Worm (Caenorhabditis elegans) whole organism, late embryonic: ENCODE data around the gene che-10.

Experiments
- F13H6.1 ChIP-seq: sonication (generic microtip); optimal IDR thresholded peaks from 2 replicates; lab custom pipeline; 2016; ENCODE audit warnings: missing genetic modification characterization, missing compliant biosample characterization
- K02D7.2 ChIP-seq: sonication (generic microtip); optimal IDR thresholded peaks from 2 replicates; lab custom pipeline; 2017; ENCODE audit warnings: mild to moderate bottlenecking, missing genetic modification characterization, missing compliant biosample characterization
- K09A11.1 ChIP-seq: sonication (generic microtip); optimal IDR thresholded peaks from 2 replicates; lab custom pipeline; 2017; ENCODE audit warnings: antibody characterized with exemption, mild to moderate bottlenecking, missing genetic modification characterization, missing compliant biosample characterization; ENCODE audit not compliant: insufficient read depth
- T23F11.4 ChIP-seq: fragments of 200-800 bp; sonication (Bioruptor generic); optimal IDR thresholded peaks from 2 replicates; lab custom pipeline; 2018; ENCODE audit warnings: mild to moderate bottlenecking, missing genetic modification characterization, missing compliant biosample characterization
- ahr-1 ChIP-seq: sonication (generic microtip); optimal IDR thresholded peaks from 2 replicates; lab custom pipeline; 2016; ENCODE audit warnings: missing genetic modification characterization, missing compliant biosample characterization
- ama-1 ChIP-seq: fragments of 150-350 bp; optimal IDR thresholded peaks from 2 replicates; lab custom pipeline; 2014
- ceh-2 ChIP-seq: sonication (generic microtip); optimal IDR thresholded peaks from 2 replicates; lab custom pipeline; 2016; ENCODE audit warnings: missing genotype, missing genetic modification characterization, missing compliant biosample characterization
- ceh-30 ChIP-seq: fragments of 150-350 bp; optimal IDR thresholded peaks from 2 replicates; lab custom pipeline; 2014; ENCODE audit warnings: missing biosample characterization, missing genetic modification characterization
- ceh-31 ChIP-seq: sonication (generic microtip); optimal IDR thresholded peaks from 2 replicates; lab custom pipeline; 2016; ENCODE audit warnings: missing genetic modification characterization, missing compliant biosample characterization
- ceh-48 ChIP-seq: sonication (generic microtip); optimal IDR thresholded peaks from 2 replicates; lab custom pipeline; 2016; ENCODE audit warnings: missing genetic modification characterization, inconsistent platforms, missing compliant biosample characterization
- che-1 ChIP-seq: sonication (generic microtip); optimal IDR thresholded peaks from 2 replicates; lab custom pipeline; 2016; ENCODE audit warnings: mild to moderate bottlenecking, missing genetic modification characterization, missing compliant biosample characterization
- eyg-1 ChIP-seq: sonication (generic microtip); optimal IDR thresholded peaks from 2 replicates; lab custom pipeline; 2016; ENCODE audit warnings: missing genotype, missing genetic modification characterization, missing compliant biosample characterization
- fax-1 ChIP-seq: sonication (generic microtip); optimal IDR thresholded peaks from 2 replicates; lab custom pipeline; 2016; ENCODE audit warnings: missing genotype, missing genetic modification characterization, missing compliant biosample characterization
- fkh-10 ChIP-seq: fragments of 150-350 bp; optimal IDR thresholded peaks from 2 replicates; lab custom pipeline; 2014; ENCODE audit warnings: missing biosample characterization, missing genetic modification reagents, missing genetic modification characterization
- gmeb-2 ChIP-seq: sonication (generic microtip); optimal IDR thresholded peaks from 2 replicates; lab custom pipeline; 2016; ENCODE audit warnings: missing genetic modification characterization, inconsistent platforms, missing compliant biosample characterization
- hlh-30 ChIP-seq: sonication (generic microtip); optimal IDR thresholded peaks from 2 replicates; lab custom pipeline; 2017; ENCODE audit warnings: antibody characterized with exemption, missing genetic modification characterization, missing compliant biosample characterization; ENCODE audit not compliant: insufficient read depth
- hlh-6 ChIP-seq: sonication (generic microtip); optimal IDR thresholded peaks from 2 replicates; lab custom pipeline; 2016; ENCODE audit warnings: missing genotype, missing genetic modification characterization, missing compliant biosample characterization
- hlh-8 ChIP-seq: sonication (generic microtip); optimal IDR thresholded peaks from 2 replicates; lab custom pipeline; 2016; ENCODE audit warnings: missing genotype, missing genetic modification characterization, missing compliant biosample characterization
- lin-11 ChIP-seq: fragments of 200-800 bp; sonication (Bioruptor generic); optimal IDR thresholded peaks from 2 replicates; lab custom pipeline; 2018; ENCODE audit warnings: mild to moderate bottlenecking, missing genetic modification characterization, missing compliant biosample characterization
- madf-2 ChIP-seq: sonication (generic microtip); optimal IDR thresholded peaks from 2 replicates; lab custom pipeline; 2017; ENCODE audit warnings: missing genetic modification characterization, missing compliant biosample characterization
- nfya-1 ChIP-seq: sonication (generic microtip); optimal IDR thresholded peaks from 2 replicates; lab custom pipeline; 2017; ENCODE audit warnings: missing genetic modification characterization, mild to moderate bottlenecking, missing compliant biosample characterization, antibody characterized with exemption, moderate library complexity
- nhr-11 ChIP-seq: fragments of 150-350 bp; optimal IDR thresholded peaks from 2 replicates; lab custom pipeline; 2014; ENCODE audit warnings: missing biosample characterization, missing genetic modification characterization
- pat-9 ChIP-seq: fragments of 200-800 bp; sonication (Bioruptor generic); optimal IDR thresholded peaks from 2 replicates; lab custom pipeline; 2018; ENCODE audit warnings: mild to moderate bottlenecking, missing genetic modification characterization, moderate library complexity, missing compliant biosample characterization
- pha-4 ChIP-seq: fragments of 150-350 bp; optimal IDR thresholded peaks from 2 replicates; lab custom pipeline; 2018; ENCODE audit warnings: missing biosample characterization, missing genetic modification reagents, missing genetic modification characterization
- pros-1 ChIP-seq: fragments of 150-350 bp; optimal IDR thresholded peaks from 2 replicates; lab custom pipeline; 2014; ENCODE audit warnings: missing biosample characterization, missing genetic modification reagents, missing genetic modification characterization
- rnt-1 ChIP-seq: sonication (generic microtip); optimal IDR thresholded peaks from 2 replicates; lab custom pipeline; 2016; ENCODE audit warnings: missing genetic modification characterization, missing compliant biosample characterization
- sox-4 ChIP-seq: sonication (generic microtip); optimal IDR thresholded peaks from 2 replicates; lab custom pipeline; 2017; ENCODE audit warnings: mild to moderate bottlenecking, missing genetic modification characterization, inconsistent platforms, missing compliant biosample characterization
- ttx-3 ChIP-seq: sonication (generic microtip); optimal IDR thresholded peaks from 2 replicates; lab custom pipeline; 2016; ENCODE audit warnings: missing genetic modification reagents, missing genetic modification characterization, missing compliant biosample characterization
- unc-42 ChIP-seq: sonication (generic microtip); optimal IDR thresholded peaks from 2 replicates; lab custom pipeline; 2016; ENCODE audit warnings: missing genotype, missing genetic modification characterization, missing compliant biosample characterization
- ztf-16 ChIP-seq: sonication (generic microtip); optimal IDR thresholded peaks from 2 replicates; lab custom pipeline; 2017; ENCODE audit warnings: missing genetic modification characterization, missing compliant biosample characterization

Gene che-10

DNA sequence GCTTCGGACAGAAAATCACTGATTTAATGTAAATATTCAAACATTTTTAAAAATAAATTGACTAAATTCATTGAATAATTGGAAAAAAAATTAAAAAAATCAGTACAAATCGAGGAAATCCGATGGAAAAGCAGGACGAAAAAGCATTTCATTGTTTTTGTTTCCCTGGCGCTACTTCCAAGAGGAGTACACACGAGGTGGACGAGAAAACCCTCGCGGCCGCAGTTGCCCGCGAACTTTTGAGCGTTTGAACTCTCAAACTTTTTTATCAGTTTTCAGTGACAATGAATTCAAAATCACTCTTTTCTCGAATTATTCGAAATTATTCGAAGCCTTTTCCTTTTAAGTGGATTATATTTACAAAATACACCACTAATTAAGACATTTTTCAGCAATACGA lies 35.1 kb downstream of the che-10 start, which contains the start of gene F35D11.4 (continued):
- TF ChIP-seq F13H6.1 (tag; lab: Kevin White, UChicago), result peak; percentile 5
- TF ChIP-seq T23F11.4, result no peak
- TF ChIP-seq K02D7.2 (tag; lab: Kevin White, UChicago), result no peak
- TF ChIP-seq pha-4 (tag; lab: Kevin White, UChicago), result no peak
- peak; percentile 85 for TF ChIP-seq hlh-8 (tag; lab: Kevin White, UChicago)
- TF ChIP-seq unc-42 (tag; lab: Kevin White, UChicago), result no peak
- peak; percentile 94 for TF ChIP-seq ceh-31
- TF ChIP-seq ttx-3 (tag; lab: Kevin White, UChicago), result peak; percentile 10
- TF ChIP-seq ztf-16 (tag; lab: Kevin White, UChicago), result no peak
- TF ChIP-seq, all 69 proteins: peak for 21

DNA sequence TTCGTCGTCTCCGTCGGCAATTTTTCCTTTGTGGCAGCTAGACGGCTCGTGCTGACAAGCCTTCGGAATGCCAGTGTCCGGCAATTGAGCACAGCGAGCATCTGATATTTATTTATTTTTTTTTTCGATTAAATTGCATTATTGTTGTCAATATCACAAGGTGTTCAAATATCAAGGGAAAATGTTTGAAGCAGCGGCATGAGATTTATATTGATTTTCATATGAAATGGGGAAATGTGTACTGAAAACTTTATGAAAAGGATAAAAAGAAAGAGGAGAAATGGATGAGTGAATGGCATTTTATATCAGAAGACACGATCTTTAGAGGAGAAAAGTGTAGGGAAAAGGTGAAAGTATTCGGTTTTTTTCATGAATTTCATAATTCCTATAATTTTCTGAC lies 35.6 kb downstream of the che-10 start, which contains the start of gene coa-3:
coa-3 (minus strand) TSS at position 101 of the 400 bp plus-strand sequence.
- TF ChIP-seq pha-4 (tag; lab: Kevin White, UChicago), result no peak
- no peak for TF ChIP-seq madf-2
- TF ChIP-seq hlh-30 (tag; lab: Kevin White, UChicago), result no peak
- no peak for TF ChIP-seq nfya-1 (tag; lab: Kevin White, UChicago)
- TF ChIP-seq K09A11.1 (tag; lab: Kevin White, UChicago), result no peak
- TF ChIP-seq eyg-1 (tag; lab: Kevin White, UChicago), result no peak
- no peak for TF ChIP-seq pat-9 (tag; lab: Kevin White, UChicago)
- no peak for TF ChIP-seq ahr-1 (tag; lab: Kevin White, UChicago)

DNA sequence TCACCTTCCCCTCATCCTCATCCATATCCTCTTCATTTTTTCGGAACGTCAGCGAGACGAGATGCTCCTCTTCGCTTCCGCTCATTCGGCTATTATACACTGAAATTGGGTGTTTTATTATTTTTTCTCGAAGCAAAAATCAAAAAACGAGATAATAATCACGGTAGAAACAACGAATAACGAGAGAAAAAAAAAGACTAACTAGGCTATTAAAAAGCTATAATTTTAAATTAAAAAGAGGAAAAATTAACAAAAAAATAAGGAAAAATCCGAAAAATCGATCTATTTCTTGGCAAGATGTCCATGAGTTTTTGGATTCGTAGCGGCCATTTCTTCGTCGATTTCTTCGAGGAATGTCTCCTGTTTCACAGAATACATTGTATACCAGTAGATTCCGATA lies 36.9 kb downstream of the che-10 start, which contains the start of gene ipla-1:
ipla-1 (minus strand) TSS at position 101 of the 400 bp plus-strand sequence.
- TF ChIP-seq fax-1 (no peak), fkh-10 (GFP tag; lab: Kevin White, UChicago) (no peak), ama-1 (lab: Kevin White, UChicago) (no peak), ceh-48 (tag; lab: Kevin White, UChicago) (no peak), eyg-1 (tag; lab: Kevin White, UChicago) (no peak), K09A11.1 (tag; lab: Kevin White, UChicago) (no peak), pat-9 (tag; lab: Kevin White, UChicago) (no peak)

DNA sequence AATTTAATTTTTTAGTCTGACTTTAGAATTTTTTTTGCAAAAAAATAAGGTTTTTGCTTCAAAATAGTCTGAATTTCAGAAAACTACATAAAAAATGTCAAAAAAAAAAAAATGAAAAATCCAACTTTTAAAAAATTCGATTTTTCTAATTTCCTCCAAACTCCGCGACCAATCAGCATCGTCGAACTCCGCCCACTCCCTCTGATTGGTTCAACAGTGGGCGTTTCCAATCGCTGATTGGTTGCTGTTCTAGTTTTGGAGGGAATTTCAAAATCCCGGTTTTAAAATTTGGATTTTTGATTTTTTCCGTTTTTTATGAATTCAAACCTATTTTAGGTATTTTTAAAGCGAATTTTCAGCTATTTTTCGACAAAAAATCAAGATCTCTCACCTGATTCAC lies 37.3 kb downstream of the che-10 start:
- TF ChIP-seq rnt-1 (tag; lab: Kevin White, UChicago) (no peak), nfya-1 (tag; lab: Kevin White, UChicago) (peak; percentile 84)

DNA sequence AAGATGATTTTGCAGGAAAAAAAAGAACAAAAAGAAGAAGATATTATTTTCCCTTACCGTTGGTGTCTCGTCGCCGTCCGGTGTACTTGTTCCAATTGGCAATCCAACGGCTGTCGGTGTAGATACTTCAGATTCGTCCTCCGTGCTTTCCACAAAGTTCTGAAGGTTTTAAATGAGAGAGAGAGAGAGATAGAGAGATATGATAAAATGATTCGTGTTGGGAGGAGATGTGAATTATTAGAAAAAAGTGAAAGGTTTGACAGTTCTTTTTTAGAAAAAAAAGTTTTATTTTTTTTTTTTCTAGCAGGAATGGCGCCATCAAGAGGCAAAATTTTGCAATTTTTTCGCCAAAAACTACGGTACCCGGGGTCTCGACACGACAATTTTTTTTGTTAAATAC lies 37.9 kb downstream of the che-10 start:
- TF ChIP-seq che-1 (tag; lab: Kevin White, UChicago) (no peak), nfya-1 (tag; lab: Kevin White, UChicago) (no peak), gmeb-2 (no peak), ceh-2 (tag; lab: Kevin White, UChicago) (no peak), hlh-6 (no peak)

DNA sequence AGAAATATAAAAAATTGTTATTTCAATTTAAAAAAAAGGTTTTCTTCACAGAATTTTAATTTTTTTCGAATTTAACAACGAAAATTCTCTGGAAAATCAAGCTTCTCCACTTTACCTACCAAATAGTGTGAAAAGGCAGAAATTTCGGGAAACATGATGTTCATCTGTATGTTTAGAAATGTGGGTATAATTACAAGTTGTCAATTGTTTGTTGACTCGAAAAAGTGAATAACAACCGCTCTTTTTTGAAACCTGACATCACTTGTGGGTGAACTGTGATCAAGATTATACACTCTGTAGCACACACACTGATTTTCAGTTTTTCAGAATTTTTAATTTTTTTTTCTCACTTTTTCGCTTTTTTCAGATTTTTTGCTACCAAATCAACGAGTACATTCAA lies 38.3 kb downstream of the che-10 start:
- no peak for TF ChIP-seq nhr-11
- TF ChIP-seq unc-42 (tag; lab: Kevin White, UChicago), result no peak
- TF ChIP-seq pat-9 (tag; lab: Kevin White, UChicago), result no peak
- TF ChIP-seq lin-11 (tag; lab: Kevin White, UChicago), result no peak
- no peak for TF ChIP-seq ceh-30 (tag; lab: Kevin White, UChicago)
- no peak for TF ChIP-seq rnt-1 (tag; lab: Kevin White, UChicago)
- TF ChIP-seq fax-1, result no peak
- no peak for TF ChIP-seq ttx-3 (tag; lab: Kevin White, UChicago)
- TF ChIP-seq eyg-1 (tag; lab: Kevin White, UChicago), result no peak
- no peak for TF ChIP-seq pros-1
- TF ChIP-seq sox-4, result no peak
